Fruit fly (Drosophila melanogaster): ENCODE measurements around the gene CG43251.

CG43251 gene

dm6 chr3L:20732492-20732891 lies 26.2 kb upstream of the CG43251 start:
- TF ChIP-seq woc (GFP tag; optimal IDR thresholded peaks at IDR 0.05) (peak; percentile 24), dsf (GFP tag; optimal IDR thresholded peaks at IDR 0.05; ENCODE audit: borderline replicate concordance) (no peak), Abd-B (GFP tag; optimal IDR thresholded peaks at IDR 0.05) (no peak)

- TF ChIP-seq foxo (GFP tag; optimal IDR thresholded peaks at IDR 0.05) (no peak), HLH106 (tag; optimal IDR thresholded peaks at IDR 0.05) (peak; percentile 1), Dif (GFP tag; optimal IDR thresholded peaks at IDR 0.05; ENCODE audit: partially characterized antibody) (peak; percentile 54), ey (GFP tag; optimal IDR thresholded peaks at IDR 0.05) (peak; percentile 2), Rel (GFP tag; optimal IDR thresholded peaks at IDR 0.05) (no peak), Rel (tag; optimal IDR thresholded peaks at IDR 0.05) (peak; percentile 26), lola (GFP tag; optimal IDR thresholded peaks at IDR 0.05) (no peak), Hr83 (GFP tag; optimal IDR thresholded peaks at IDR 0.05; ENCODE audit: poor library complexity, severe bottlenecking) (peak; percentile 16), dl (GFP tag; optimal IDR thresholded peaks at IDR 0.05; ENCODE audit: insufficient read depth in 1 of 2, partially characterized antibody in 2 of 2) (peak in 1 of 2 experiments; percentile 74)
Observed at dm6 chr3L:20733530-20734257, 25.0 kb upstream of the CG43251 start.

dm6 chr3L:20734258-20734624 lies 24.4 kb upstream of the CG43251 start:
- TF ChIP-seq jim (GFP tag; optimal IDR thresholded peaks at IDR 0.05) (no peak), pan (optimal IDR thresholded peaks at IDR 0.05) (no peak), dsf (GFP tag; optimal IDR thresholded peaks at IDR 0.05; ENCODE audit: borderline replicate concordance) (no peak), foxo (GFP tag; optimal IDR thresholded peaks at IDR 0.05) (no peak), Hr78 (GFP tag; optimal IDR thresholded peaks at IDR 0.05) (no peak), Abd-B (GFP tag; optimal IDR thresholded peaks at IDR 0.05) (no peak), GATAd (GFP tag; optimal IDR thresholded peaks at IDR 0.05) (no peak), Sp1 (GFP tag; optimal IDR thresholded peaks at IDR 0.05) (no peak), OdsH (GFP tag; optimal IDR thresholded peaks at IDR 0.05) (no peak), CG9705 (GFP tag; optimal IDR thresholded peaks at IDR 0.05) (no peak), sage (GFP tag; optimal IDR thresholded peaks at IDR 0.05) (no peak), tai (GFP tag; optimal IDR thresholded peaks at IDR 0.05) (no peak), CrebA (GFP tag; optimal IDR thresholded peaks at IDR 0.05; ENCODE audit: borderline replicate concordance) (no peak)

dm6 chr3L:20736266-20736665 lies 22.4 kb upstream of the CG43251 start:
- TF ChIP-seq rgr (GFP tag; optimal IDR thresholded peaks at IDR 0.05) (peak; percentile 11), woc (GFP tag; optimal IDR thresholded peaks at IDR 0.05) (no peak)

- no peak for TF ChIP-seq Vsx2 (GFP tag; optimal IDR thresholded peaks at IDR 0.05; ENCODE audit: partially characterized antibody)
- peak; percentile 2 for TF ChIP-seq Sp1 (GFP tag; optimal IDR thresholded peaks at IDR 0.05)
- peak; percentile 7 for TF ChIP-seq rgr (GFP tag; optimal IDR thresholded peaks at IDR 0.05)
- no peak for TF ChIP-seq psq (GFP tag; optimal IDR thresholded peaks at IDR 0.05)
- TF ChIP-seq OdsH (GFP tag; optimal IDR thresholded peaks at IDR 0.05): peak; percentile 10
- TF ChIP-seq lola (GFP tag; optimal IDR thresholded peaks at IDR 0.05): no peak
- TF ChIP-seq fru (GFP tag; optimal IDR thresholded peaks at IDR 0.05): no peak
- no peak for TF ChIP-seq CG9705 (GFP tag; optimal IDR thresholded peaks at IDR 0.05)
- TF ChIP-seq Myc (optimal IDR thresholded peaks at IDR 0.05): no peak
- no peak for TF ChIP-seq Dfd (GFP tag; optimal IDR thresholded peaks at IDR 0.05)
- TF ChIP-seq h (GFP tag; optimal IDR thresholded peaks at IDR 0.05): peak; percentile 44
- TF ChIP-seq foxo (GFP tag; optimal IDR thresholded peaks at IDR 0.05): peak in 1 of 2 experiments; percentile 1
Observed at dm6 chr3L:20737346-20737745, 21.3 kb upstream of the CG43251 start.

dm6 chr3L:20739414-20739813 lies 19.3 kb upstream of the CG43251 start, which contains the start of gene Gr77a:
Gr77a (minus strand) TSS chr3L:20739430.
- TF ChIP-seq fru (GFP tag; optimal IDR thresholded peaks at IDR 0.05) (peak; percentile 7), Mio (GFP tag; optimal IDR thresholded peaks at IDR 0.05) (no peak), usp (GFP tag; optimal IDR thresholded peaks at IDR 0.05) (no peak), rgr (GFP tag; optimal IDR thresholded peaks at IDR 0.05) (peak; percentile 0), foxo (GFP tag; optimal IDR thresholded peaks at IDR 0.05) (peak in 1 of 2 experiments; percentile 19), br (GFP tag; optimal IDR thresholded peaks at IDR 0.05) (no peak)
